Fruit fly (Drosophila melanogaster) whole organism, wandering third instar larva: ENCODE results near the gene rb.

Source experiments
- brk ChIP-seq: fragments of 200-800 bp; sonication (Bioruptor generic); optimal IDR thresholded peaks from 2 replicates; lab custom pipeline; 2016; ENCODE audit warnings: missing biosample characterization, mild to moderate bottlenecking, missing genetic modification characterization
- dsf ChIP-seq: sonication (Bioruptor generic); optimal IDR thresholded peaks from 2 replicates; lab custom pipeline; 2016; ENCODE audit warnings: missing biosample characterization, missing genetic modification characterization, borderline replicate concordance
- ey ChIP-seq: fragments of 200-800 bp; sonication (Bioruptor generic); optimal IDR thresholded peaks from 2 replicates; lab custom pipeline; 2016; ENCODE audit warnings: missing biosample characterization, missing genetic modification characterization
- psq ChIP-seq: fragments of 200-800 bp; sonication (Bioruptor generic); optimal IDR thresholded peaks from 3 replicates; lab custom pipeline; 2017; ENCODE audit warnings: missing biosample characterization, mild to moderate bottlenecking, missing genetic modification characterization, moderate library complexity

- TF ChIP-seq brk (no peak), ey (GFP tag; lab: Kevin White, UChicago) (no peak), psq (GFP tag; lab: Kevin White, UChicago) (no peak), dsf (GFP tag; lab: Kevin White, UChicago) (no peak)
These were observed 14.3 kb upstream of the rb start for dm6 chrX:4554718-4555117.
